In genomic region chr3R:8960329-8960728, dm6 we compare ENCODE assay signal across 2 fruit fly cellular contexts.
TF ChIP-seq lines count a peak whose summit lies in the region.

No protein-coding gene starts in this region.

TF ChIP-seq in whole organism, embryonic, 481 proteins besides CTCF, POLR2A, EP300 and RAD21 (continued from another document and continues in another):
- TF ChIP-seq D19A (tag; optimal IDR thresholded peaks at IDR 0.05; lab: Kevin White, UChicago) (peak; percentile 56), da (GFP tag; optimal IDR thresholded peaks at IDR 0.05; lab: Kevin White, UChicago) (no peak), Hsf (GFP tag; optimal IDR thresholded peaks at IDR 0.05; lab: Kevin White, UChicago) (peak; percentile 7), CG1603 (tag; optimal IDR thresholded peaks at IDR 0.05; lab: Kevin White, UChicago) (no peak), CG11247 (GFP tag; IDR thresholded peaks at IDR 0.05; lab: Robert Waterston, UW) (no peak), sens (GFP tag; lab: Kevin White, UChicago) (peak; percentile 44), CG4424 (GFP tag; optimal IDR thresholded peaks at IDR 0.05; lab: Kevin White, UChicago) (peak; percentile 67), CG16813 (GFP tag; IDR thresholded peaks at IDR 0.05; lab: Robert Waterston, UW; ENCODE audit: partially characterized antibody) (no peak), scrt (GFP tag; optimal IDR thresholded peaks at IDR 0.05; lab: Kevin White, UChicago) (peak; percentile 5), esg (GFP tag; conservative IDR thresholded peaks at IDR 0.05; lab: Robert Waterston, UW) (peak; percentile 65), CG2875 (GFP tag; optimal IDR thresholded peaks at IDR 0.05; lab: Kevin White, UChicago) (peak; percentile 46), B-H1 (GFP tag; IDR thresholded peaks at IDR 0.05; lab: Robert Waterston, UW) (no peak), eyg (GFP tag; optimal IDR thresholded peaks at IDR 0.05; lab: Kevin White, UChicago) (no peak), CG13775 (GFP tag; optimal IDR thresholded peaks at IDR 0.05; lab: Kevin White, UChicago) (peak; percentile 27), salm (tag; optimal IDR thresholded peaks at IDR 0.05; lab: Kevin White, UChicago) (peak; percentile 50), NFAT (GFP tag; IDR thresholded peaks at IDR 0.05; lab: Robert Waterston, UW) (no peak), Ets65A (GFP tag; lab: Kevin White, UChicago) (no peak), CG5245 (GFP tag; optimal IDR thresholded peaks at IDR 0.05; lab: Kevin White, UChicago) (no peak), CG33213 (GFP tag; optimal IDR thresholded peaks at IDR 0.05; lab: Kevin White, UChicago) (no peak), odd (GFP tag; optimal IDR thresholded peaks at IDR 0.05; lab: Kevin White, UChicago) (peak; percentile 6), seq (GFP tag; IDR thresholded peaks at IDR 0.05; lab: Robert Waterston, UW) (peak; percentile 48; the same call in 1 of the 2 replicates), CG1602 (GFP tag; optimal IDR thresholded peaks at IDR 0.05; lab: Kevin White, UChicago) (peak; percentile 24), wdn (GFP tag; IDR thresholded peaks at IDR 0.05; lab: Robert Waterston, UW) (0 out of 2 replicates have a peak, but pooled peaks have one; percentile 42), CG3281 (GFP tag; optimal IDR thresholded peaks at IDR 0.05; lab: Kevin White, UChicago) (no peak), CG14710 (tag; optimal IDR thresholded peaks at IDR 0.05; lab: Kevin White, UChicago) (peak; percentile 44), CG4854 (GFP tag; optimal IDR thresholded peaks at IDR 0.05; lab: Kevin White, UChicago) (no peak), knrl (GFP tag; IDR thresholded peaks at IDR 0.05; lab: Robert Waterston, UW; ENCODE audit: partially characterized antibody) (no peak), CG7745 (tag; optimal IDR thresholded peaks at IDR 0.05; lab: Kevin White, UChicago) (no peak), CG11456 (GFP tag; IDR thresholded peaks at IDR 0.05; lab: Robert Waterston, UW) (no peak), tgo (GFP tag; IDR thresholded peaks at IDR 0.05; lab: Robert Waterston, UW) (peak; percentile 73; the same call in 2 of the 3 replicates), CG10654 (GFP tag; optimal IDR thresholded peaks at IDR 0.05; lab: Kevin White, UChicago) (peak; percentile 38), gfzf (GFP tag; optimal IDR thresholded peaks at IDR 0.05; lab: Kevin White, UChicago) (no peak), CG18764 (GFP tag; optimal IDR thresholded peaks at IDR 0.05; lab: Kevin White, UChicago) (peak; percentile 11), fu2 (GFP tag; optimal IDR thresholded peaks at IDR 0.05; lab: Kevin White, UChicago) (no peak), gsb (GFP tag; IDR thresholded peaks at IDR 0.05; lab: Robert Waterston, UW) (peak; percentile 33; the same call in 1 of the 2 replicates), HHEX (GFP tag; optimal IDR thresholded peaks at IDR 0.05; lab: Kevin White, UChicago) (peak; percentile 46), CG13123 (GFP tag; optimal IDR thresholded peaks at IDR 0.05; lab: Kevin White, UChicago) (peak; percentile 8), Sry-δ (GFP tag; optimal IDR thresholded peaks at IDR 0.05; lab: Kevin White, UChicago) (no peak), CG7987 (GFP tag; optimal IDR thresholded peaks at IDR 0.05; lab: Kevin White, UChicago) (no peak), her (GFP tag; optimal IDR thresholded peaks at IDR 0.05; lab: Kevin White, UChicago) (no peak), pnt (GFP tag; optimal IDR thresholded peaks at IDR 0.05; lab: Kevin White, UChicago) (no peak), trh (GFP tag; optimal IDR thresholded peaks at IDR 0.05; lab: Kevin White, UChicago) (no peak), CG10366 (GFP tag; IDR thresholded peaks at IDR 0.05; lab: Robert Waterston, UW) (peak; percentile 41), Hey (tag; optimal IDR thresholded peaks at IDR 0.05; lab: Kevin White, UChicago) (no peak), Ssrp (tag; optimal IDR thresholded peaks at IDR 0.05; lab: Kevin White, UChicago) (peak; percentile 77), CG16779 (GFP tag; IDR thresholded peaks at IDR 0.05; lab: Robert Waterston, UW) (no peak), fd102C (GFP tag; optimal IDR thresholded peaks at IDR 0.05; lab: Kevin White, UChicago) (no peak), lola (GFP tag; optimal IDR thresholded peaks at IDR 0.05; lab: Kevin White, UChicago) (peak in 1 of 3 experiments; percentile 64), CG11504 (tag; optimal IDR thresholded peaks at IDR 0.05; lab: Kevin White, UChicago) (peak; percentile 86), Eip74EF (GFP tag; optimal IDR thresholded peaks at IDR 0.05; lab: Kevin White, UChicago) (peak in 1 of 2 experiments; percentile 67), C15 (GFP tag; IDR thresholded peaks at IDR 0.05; lab: Robert Waterston, UW) (no peak), CG10209 (GFP tag; optimal IDR thresholded peaks at IDR 0.05; lab: Kevin White, UChicago) (peak; percentile 47), az2 (GFP tag; optimal IDR thresholded peaks at IDR 0.05; lab: Kevin White, UChicago) (peak; percentile 54), sisA (GFP tag; IDR thresholded peaks at IDR 0.05; lab: Robert Waterston, UW) (peak; percentile 54), sr (GFP tag; IDR thresholded peaks at IDR 0.05; lab: Robert Waterston, UW) (no peak), CG8765 (GFP tag; IDR thresholded peaks at IDR 0.05; lab: Robert Waterston, UW) (no peak), vvl (GFP tag; IDR thresholded peaks at IDR 0.05; lab: Robert Waterston, UW) (peak; percentile 42; the same call in 1 of the 2 replicates), h (optimal IDR thresholded peaks at IDR 0.05; lab: Kevin White, UChicago) (no peak), CG11398 (GFP tag; optimal IDR thresholded peaks at IDR 0.05; lab: Kevin White, UChicago) (no peak), kay (GFP tag; optimal IDR thresholded peaks at IDR 0.05; lab: Kevin White, UChicago) (no peak), CG12744 (GFP tag; optimal IDR thresholded peaks at IDR 0.05; lab: Kevin White, UChicago) (no peak), CG15696 (tag; optimal IDR thresholded peaks at IDR 0.05; lab: Kevin White, UChicago) (peak; percentile 45), p53 (GFP tag; optimal IDR thresholded peaks at IDR 0.05; lab: Kevin White, UChicago) (no peak), croc (GFP tag; conservative IDR thresholded peaks at IDR 0.05; lab: Robert Waterston, UW) (no peak), Xbp1 (GFP tag; optimal IDR thresholded peaks at IDR 0.05; lab: Kevin White, UChicago) (peak; percentile 62), E2f2 (GFP tag; IDR thresholded peaks at IDR 0.05; lab: Robert Waterston, UW) (peak; percentile 28; the same call in 1 of the 2 replicates), ase (GFP tag; IDR thresholded peaks at IDR 0.05; lab: Robert Waterston, UW) (0 out of 3 replicates have a peak, but pooled peaks have one; percentile 39)

TF ChIP-seq in whole organism, prepupa, 60 proteins besides CTCF, POLR2A, EP300 and RAD21 (continued from another document):
- TF ChIP-seq OdsH (GFP tag; optimal IDR thresholded peaks at IDR 0.05; lab: Kevin White, UChicago) (peak; percentile 47), CG11902 (GFP tag; optimal IDR thresholded peaks at IDR 0.05; lab: Kevin White, UChicago) (peak; percentile 22), CG34406 (GFP tag; optimal IDR thresholded peaks at IDR 0.05; lab: Kevin White, UChicago) (peak; percentile 26), Met (GFP tag; optimal IDR thresholded peaks at IDR 0.05; lab: Kevin White, UChicago) (peak; percentile 41), ss (GFP tag; optimal IDR thresholded peaks at IDR 0.05; lab: Kevin White, UChicago) (no peak), CG6276 (GFP tag; optimal IDR thresholded peaks at IDR 0.05; lab: Kevin White, UChicago) (peak; percentile 36), salr (GFP tag; optimal IDR thresholded peaks at IDR 0.05; lab: Kevin White, UChicago) (peak in 1 of 2 experiments; percentile 15), CG1621 (tag; optimal IDR thresholded peaks at IDR 0.05; lab: Kevin White, UChicago) (no peak), CG31627 (GFP tag; optimal IDR thresholded peaks at IDR 0.05; lab: Kevin White, UChicago) (peak; percentile 17), Sox102F (GFP tag; optimal IDR thresholded peaks at IDR 0.05; lab: Kevin White, UChicago) (peak; percentile 4), CG3032 (tag; optimal IDR thresholded peaks at IDR 0.05; lab: Kevin White, UChicago) (no peak), Eip93F (GFP tag; optimal IDR thresholded peaks at IDR 0.05; lab: Kevin White, UChicago) (no peak), CG4318 (GFP tag; optimal IDR thresholded peaks at IDR 0.05; lab: Kevin White, UChicago) (peak; percentile 53), eg (GFP tag; IDR thresholded peaks at IDR 0.05; lab: Robert Waterston, UW) (peak; percentile 29; the same call in 1 of the 3 replicates), CG6792 (GFP tag; optimal IDR thresholded peaks at IDR 0.05; lab: Kevin White, UChicago) (no peak), CG3919 (GFP tag; optimal IDR thresholded peaks at IDR 0.05; lab: Kevin White, UChicago) (peak; percentile 23), net (GFP tag; optimal IDR thresholded peaks at IDR 0.05; lab: Kevin White, UChicago) (peak; percentile 29)
